Worm (Caenorhabditis elegans) whole organism, L1 larva: ENCODE results near the gene F07B10.7.
A peak's percentile ranks its signal among the peaks of the same experiment; 100 is the strongest.

Source experiments
- C16A3.4 ChIP-seq: fragments of 150-350 bp; optimal IDR thresholded peaks from 2 replicates; lab custom pipeline; 2014; ENCODE audit warnings: missing biosample characterization, missing genetic modification characterization
- C34B4.2 ChIP-seq: sonication (generic microtip); optimal IDR thresholded peaks from 2 replicates; lab custom pipeline; 2017; ENCODE audit warnings: mild to moderate bottlenecking, missing genetic modification characterization, missing compliant biosample characterization
- aha-1 ChIP-seq: fragments of 150-350 bp; optimal IDR thresholded peaks from 2 replicates; lab custom pipeline; 2014; ENCODE audit warnings: missing biosample characterization, missing genetic modification characterization
- ama-1 ChIP-seq: fragments of 150-350 bp; optimal IDR thresholded peaks from 2 replicates; lab custom pipeline; 2014
- ceh-63 ChIP-seq: fragments of 200-800 bp; sonication (Bioruptor generic); optimal IDR thresholded peaks from 2 replicates; lab custom pipeline; 2018; ENCODE audit warnings: mild to moderate bottlenecking, missing genetic modification characterization, missing compliant biosample characterization
- ceh-8 ChIP-seq: fragments of 200-800 bp; sonication (Bioruptor generic); optimal IDR thresholded peaks from 2 replicates; lab custom pipeline; 2018; ENCODE audit warnings: mild to moderate bottlenecking, missing genetic modification characterization, moderate library complexity, missing compliant biosample characterization
- dpl-1 ChIP-seq, 3 experiments: fragments of 150-350 bp in 2 of 3; sonication (generic microtip) in 1 of 3; optimal IDR thresholded peaks; 2 replicates each; lab custom pipeline; 2014 to 2017; ENCODE audit warnings: missing biosample characterization in 3 of 3, missing genetic modification characterization in 3 of 3, missing genetic modification reagents in 3 of 3
- efl-1 ChIP-seq, 4 experiments: fragments of 150-350 bp; optimal IDR thresholded peaks in 3 of 4; peaks in 1 of 4; 1 replicate in 1 of 4; 2 replicates in 3 of 4; lab custom pipeline; 2014; ENCODE audit warnings: missing biosample characterization in 2 of 4, missing genetic modification characterization in 2 of 4, missing genetic modification reagents in 2 of 4
- fkh-10 ChIP-seq: sonication (generic microtip); optimal IDR thresholded peaks from 2 replicates; lab custom pipeline; 2017; ENCODE audit warnings: missing biosample characterization, missing genetic modification reagents, missing genetic modification characterization
- fkh-4 ChIP-seq: sonication (generic microtip); optimal IDR thresholded peaks from 2 replicates; lab custom pipeline; 2016; ENCODE audit warnings: missing compliant biosample characterization, missing genetic modification characterization, borderline replicate concordance
- fkh-8 ChIP-seq: sonication (generic microtip); optimal IDR thresholded peaks from 2 replicates; lab custom pipeline; 2016; ENCODE audit warnings: mild to moderate bottlenecking, missing genetic modification characterization, missing compliant biosample characterization
- fos-1 ChIP-seq: fragments of 150-350 bp; optimal IDR thresholded peaks from 2 replicates; lab custom pipeline; 2014; ENCODE audit warnings: missing biosample characterization, missing genetic modification characterization
- hpl-2 ChIP-seq: fragments of 150-350 bp; optimal IDR thresholded peaks from 2 replicates; lab custom pipeline; 2014; ENCODE audit warnings: missing biosample characterization, missing genetic modification reagents, missing genetic modification characterization
- isw-1 ChIP-seq: fragments of 200-800 bp; sonication (Bioruptor generic); IDR thresholded peaks from 2 replicates; pipeline ENCODE4 v1.3.6; 2022; ENCODE audit warnings: missing genetic modification characterization, missing compliant biosample characterization
- jun-1 ChIP-seq: fragments of 150-350 bp; optimal IDR thresholded peaks from 2 replicates; lab custom pipeline; 2014; ENCODE audit warnings: missing biosample characterization, missing genetic modification reagents, missing genetic modification characterization
- lin-13 ChIP-seq: fragments of 150-350 bp; optimal IDR thresholded peaks from 2 replicates; lab custom pipeline; 2014; ENCODE audit warnings: missing biosample characterization, missing genetic modification reagents, missing genetic modification characterization
- lin-14 ChIP-seq: fragments of 200-800 bp; sonication (Bioruptor generic); optimal IDR thresholded peaks from 2 replicates; lab custom pipeline; 2018; ENCODE audit warnings: mild to moderate bottlenecking, missing genetic modification characterization, moderate library complexity, missing compliant biosample characterization
- lin-15B ChIP-seq: fragments of 150-350 bp; sonication (generic microtip); optimal IDR thresholded peaks from 3 replicates; lab custom pipeline; 2014; ENCODE audit warnings: missing biosample characterization, missing genetic modification characterization
- lin-35 ChIP-seq, 2 experiments: fragments of 150-350 bp; optimal IDR thresholded peaks; 2 replicates each; lab custom pipeline; 2014; ENCODE audit warnings: missing biosample characterization in 2 of 2, missing genetic modification characterization in 2 of 2, missing genetic modification reagents in 2 of 2
- lir-3 ChIP-seq: sonication (generic microtip); optimal IDR thresholded peaks from 2 replicates; lab custom pipeline; 2016; ENCODE audit warnings: mild to moderate bottlenecking, missing genetic modification characterization, moderate library complexity, missing compliant biosample characterization; ENCODE audit not compliant: poor library complexity
- mab-9 ChIP-seq: fragments of 200-800 bp; sonication (Bioruptor generic); IDR thresholded peaks from 2 replicates; pipeline ENCODE4 v1.3.6; 2022; ENCODE audit warnings: missing genetic modification reagents, missing genetic modification characterization, missing compliant biosample characterization
- nhr-12 ChIP-seq: sonication (generic microtip); optimal IDR thresholded peaks from 2 replicates; lab custom pipeline; 2017; ENCODE audit warnings: missing biosample characterization, missing genetic modification characterization
- nhr-19 ChIP-seq: fragments of 200-800 bp; sonication (Bioruptor generic); conservative IDR thresholded peaks from 2 replicates; pipeline ENCODE4 v1.3.6; 2022; ENCODE audit warnings: missing genetic modification characterization, missing compliant biosample characterization
- nhr-71 ChIP-seq: sonication (generic microtip); optimal IDR thresholded peaks from 2 replicates; lab custom pipeline; 2016; ENCODE audit warnings: mild to moderate bottlenecking, missing genetic modification characterization, moderate library complexity, missing compliant biosample characterization
- nhr-77 ChIP-seq: fragments of 150-350 bp; optimal IDR thresholded peaks from 2 replicates; lab custom pipeline; 2014; ENCODE audit warnings: missing biosample characterization, missing genetic modification characterization
- nhr-84 ChIP-seq: sonication (generic microtip); optimal IDR thresholded peaks from 2 replicates; lab custom pipeline; 2017; ENCODE audit warnings: missing biosample characterization, missing genetic modification characterization
- nhr-85 ChIP-seq: sonication (generic microtip); peaks from one replicate; lab custom pipeline; 2016; ENCODE audit warnings: missing genetic modification characterization, inconsistent platforms, missing compliant biosample characterization
- nhr-90 ChIP-seq: sonication (generic microtip); optimal IDR thresholded peaks from 2 replicates; lab custom pipeline; 2016; ENCODE audit warnings: mild to moderate bottlenecking, missing genetic modification characterization, missing compliant biosample characterization; ENCODE audit not compliant: poor library complexity
- pag-3 ChIP-seq: sonication (generic microtip); optimal IDR thresholded peaks from 2 replicates; lab custom pipeline; 2017; ENCODE audit warnings: missing genetic modification characterization, mild to moderate bottlenecking, missing compliant biosample characterization, antibody characterized with exemption, borderline replicate concordance; ENCODE audit not compliant: insufficient read depth
- pqm-1 ChIP-seq: sonication (generic microtip); optimal IDR thresholded peaks from 3 replicates; lab custom pipeline; 2017; ENCODE audit warnings: missing biosample characterization, missing genetic modification characterization
- snpc-4 ChIP-seq: fragments of 150-350 bp; optimal IDR thresholded peaks from 2 replicates; lab custom pipeline; 2014; ENCODE audit warnings: missing biosample characterization, missing genetic modification characterization
- snu-23 ChIP-seq: sonication (generic microtip); optimal IDR thresholded peaks from 2 replicates; lab custom pipeline; 2016; ENCODE audit warnings: missing genetic modification characterization, missing compliant biosample characterization
- sptf-1 ChIP-seq: fragments of 150-350 bp; optimal IDR thresholded peaks from 2 replicates; lab custom pipeline; 2014; ENCODE audit warnings: missing biosample characterization, missing genetic modification characterization
- swsn-7 ChIP-seq: sonication (generic microtip); optimal IDR thresholded peaks from 2 replicates; lab custom pipeline; 2016; ENCODE audit warnings: missing genetic modification characterization, missing compliant biosample characterization
- tbx-2 ChIP-seq: sonication (generic microtip); optimal IDR thresholded peaks from 2 replicates; lab custom pipeline; 2016; ENCODE audit warnings: missing genetic modification characterization, missing compliant biosample characterization
- unc-30 ChIP-seq: sonication (generic microtip); optimal IDR thresholded peaks from 2 replicates; lab custom pipeline; 2017; ENCODE audit warnings: missing biosample characterization, missing genetic modification characterization
- unc-62 ChIP-seq: fragments of 150-350 bp; optimal IDR thresholded peaks from 2 replicates; lab custom pipeline; 2014; ENCODE audit warnings: missing biosample characterization, missing genetic modification reagents, missing genetic modification characterization
- unc-86 ChIP-seq: sonication (generic microtip); optimal IDR thresholded peaks from 2 replicates; lab custom pipeline; 2016; ENCODE audit warnings: missing genetic modification characterization, missing compliant biosample characterization
- vab-15 ChIP-seq: sonication (generic microtip); optimal IDR thresholded peaks from 2 replicates; lab custom pipeline; 2017; ENCODE audit warnings: missing genotype, mild to moderate bottlenecking, missing genetic modification characterization, missing compliant biosample characterization
- zip-4 ChIP-seq: fragments of 200-800 bp; sonication (Bioruptor generic); optimal IDR thresholded peaks from 2 replicates; lab custom pipeline; 2018; ENCODE audit warnings: mild to moderate bottlenecking, missing genetic modification characterization, moderate library complexity, missing compliant biosample characterization
- ztf-11 ChIP-seq, 2 experiments: sonication (generic microtip); optimal IDR thresholded peaks; 2 replicates each; lab custom pipeline; 2016 to 2017; ENCODE audit warnings: missing genetic modification characterization in 2 of 2, missing biosample characterization in 1 of 2, missing compliant biosample characterization in 1 of 2
- ztf-4 ChIP-seq: fragments of 150-350 bp; optimal IDR thresholded peaks from 2 replicates; lab custom pipeline; 2014; ENCODE audit warnings: missing biosample characterization, missing genetic modification characterization

F07B10.7 gene

DNA sequence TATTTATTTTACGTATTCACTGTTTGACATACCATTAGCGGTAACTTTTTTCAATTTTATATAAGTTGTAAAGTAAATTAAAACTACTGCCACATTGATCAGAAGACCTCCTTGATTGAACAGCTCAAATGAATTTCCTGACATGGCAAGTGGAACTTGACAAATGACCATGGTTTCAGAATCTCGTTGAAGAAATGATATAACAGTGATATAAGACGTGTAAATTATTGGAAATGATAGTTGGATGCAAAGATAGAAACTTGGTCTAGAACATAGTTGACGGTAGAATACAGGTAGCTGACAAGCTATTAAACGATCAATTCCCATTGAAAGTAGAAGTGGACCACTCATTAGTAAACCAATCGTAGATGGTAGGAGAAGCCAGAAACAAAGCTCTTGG is 8.7 kb downstream of the F07B10.7 start:
- no peak for TF ChIP-seq fkh-8 (tag; lab: Kevin White, UChicago)
- no peak for TF ChIP-seq fkh-10 (GFP tag; lab: Kevin White, UChicago)
- TF ChIP-seq lin-14 (GFP tag; lab: Kevin White, UChicago) = no peak
- no peak for TF ChIP-seq zip-4
- no peak for TF ChIP-seq isw-1 (GFP tag; lab: Robert Waterston, UW)
- no peak for TF ChIP-seq nhr-85 (tag; lab: Kevin White, UChicago)

ce11 chrV:11250735-11251134 is 9.8 kb downstream of the F07B10.7 start, which contains the start of gene T19B10.12:
TSS of gene T19B10.12 (plus strand) at chrV:11251035.
- TF ChIP-seq lin-35 (GFP tag; optimal IDR thresholded peaks at IDR 0.05; lab: Kevin White, UChicago) = no peak
- no peak for TF ChIP-seq snu-23
- TF ChIP-seq vab-15 = no peak
- no peak for TF ChIP-seq pqm-1 (tag; lab: Kevin White, UChicago)
- TF ChIP-seq nhr-90 (tag; lab: Kevin White, UChicago) = no peak
- TF ChIP-seq swsn-7 (tag; lab: Kevin White, UChicago) = no peak
- TF ChIP-seq jun-1 (tag; lab: Kevin White, UChicago) = no peak
- no peak for TF ChIP-seq aha-1 (tag; lab: Kevin White, UChicago)

- TF ChIP-seq C16A3.4 (tag; lab: Kevin White, UChicago) (no peak), nhr-12 (tag; lab: Kevin White, UChicago) (no peak), snpc-4 (tag; lab: Kevin White, UChicago) (no peak), fkh-4 (no peak), nhr-84 (no peak), unc-62 (GFP tag; lab: Kevin White, UChicago) (no peak), lin-15B (tag; lab: Kevin White, UChicago) (no peak), ztf-11 (tag; optimal IDR thresholded peaks at IDR 0.05; lab: Kevin White, UChicago) (no peak), pag-3 (no peak), fos-1 (tag; lab: Kevin White, UChicago) (no peak), sptf-1 (no peak), nhr-77 (tag; lab: Kevin White, UChicago) (no peak)
- TF ChIP-seq, all 84 proteins: peak for 0
Observed at ce11 chrV:11247846-11248245, 12.7 kb downstream of the F07B10.7 start, which contains the start of gene mam-4. TSS of gene mam-4 (plus strand) at chrV:11248146.

DNA sequence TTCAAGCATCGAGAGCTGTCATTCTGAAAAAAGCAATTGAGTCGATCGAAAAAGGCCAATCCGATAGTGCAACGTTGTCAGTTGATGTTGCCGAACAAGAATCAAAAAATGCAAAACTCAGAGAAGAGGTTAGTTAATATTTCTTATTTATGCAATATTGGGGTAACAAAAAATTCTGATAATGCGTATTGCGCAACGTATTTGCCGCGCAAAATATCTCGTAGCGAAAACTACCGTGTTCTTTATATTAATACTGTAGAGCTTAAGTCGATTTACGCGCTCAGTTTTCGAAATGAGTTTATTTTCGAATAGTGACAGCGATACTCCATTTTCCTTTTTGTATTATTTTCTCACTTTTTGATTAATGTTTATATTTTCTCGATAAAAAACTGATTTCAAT is 15.5 kb downstream of the F07B10.7 start:
- no peak for TF ChIP-seq snu-23
- TF ChIP-seq snpc-4 (tag; lab: Kevin White, UChicago) = no peak
- TF ChIP-seq efl-1 (optimal IDR thresholded peaks at IDR 0.05; lab: Kevin White, UChicago) = no peak
- TF ChIP-seq efl-1 (GFP tag; optimal IDR thresholded peaks at IDR 0.05 in 1 of 2; lab: Kevin White, UChicago) = peak in 1 of 2 experiments; percentile 57
- TF ChIP-seq, all 84 proteins: peak for 1

DNA sequence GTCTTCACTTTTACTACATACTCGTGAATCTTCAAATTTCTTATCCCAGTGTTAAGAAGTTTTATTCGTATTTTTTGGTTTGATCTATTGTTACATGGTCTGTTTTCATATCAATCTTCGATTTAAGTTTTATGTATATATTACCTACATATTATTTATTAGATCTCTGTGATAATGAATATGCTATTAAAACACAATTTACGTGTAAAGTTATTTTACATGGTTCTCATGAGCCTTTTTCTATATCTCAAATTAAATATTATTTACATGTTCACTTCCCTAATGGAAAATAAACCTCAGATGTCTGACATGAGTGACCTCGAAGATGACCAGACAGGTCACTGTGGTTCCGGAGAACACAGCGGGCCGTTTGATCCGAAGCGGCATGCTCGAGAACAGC is 16.0 kb downstream of the F07B10.7 start, which contains the start of gene mxl-1:
Gene mxl-1, plus strand, starts transcription at position 301 of the 400 bp plus-strand sequence.
- no peak for TF ChIP-seq lin-15B (tag; lab: Kevin White, UChicago)
- no peak for TF ChIP-seq ztf-11 (tag; optimal IDR thresholded peaks at IDR 0.05; lab: Kevin White, UChicago)
- no peak for TF ChIP-seq ceh-63 (GFP tag; lab: Kevin White, UChicago)
- TF ChIP-seq unc-86 = no peak
- no peak for TF ChIP-seq jun-1 (tag; lab: Kevin White, UChicago)
- TF ChIP-seq unc-30 (tag; lab: Kevin White, UChicago) = no peak
- no peak for TF ChIP-seq C16A3.4 (tag; lab: Kevin White, UChicago)
- TF ChIP-seq nhr-71 (tag; lab: Kevin White, UChicago) = no peak
- TF ChIP-seq ceh-8 (GFP tag; lab: Kevin White, UChicago) = no peak
- TF ChIP-seq C34B4.2 (tag; lab: Kevin White, UChicago) = no peak
- TF ChIP-seq tbx-2 (tag; lab: Kevin White, UChicago) = no peak
- no peak for TF ChIP-seq nhr-19 (GFP tag; lab: Robert Waterston, UW)
- TF ChIP-seq mab-9 (GFP tag; lab: Robert Waterston, UW) = no peak
- TF ChIP-seq hpl-2 = no peak
- no peak for TF ChIP-seq ztf-4
- no peak for TF ChIP-seq lir-3
- TF ChIP-seq lin-13 (GFP tag; lab: Kevin White, UChicago) = no peak
- TF ChIP-seq ama-1 (lab: Kevin White, UChicago) = no peak
- TF ChIP-seq dpl-1 (GFP tag; optimal IDR thresholded peaks at IDR 0.05; lab: Kevin White, UChicago) = no peak
- no peak for TF ChIP-seq zip-4
- TF ChIP-seq, all 84 proteins: peak for 0
